Worm (Caenorhabditis elegans) whole organism, late embryonic: Measurements from ENCODE around the gene str-233.
"Not testable (repeated sequence)": the region's sequence is repeated elsewhere in the genome, so short reads cannot be mapped to it uniquely, and the experiment has no call there.

ENCODE experiments used
- C38D4.7 ChIP-seq: fragments of 200-800 bp; sonication (Bioruptor generic); optimal IDR thresholded peaks from 2 replicates; lab custom pipeline; 2018; ENCODE audit warnings: mild to moderate bottlenecking, missing genetic modification characterization, moderate library complexity, missing compliant biosample characterization
- F13H6.1 ChIP-seq: sonication (generic microtip); optimal IDR thresholded peaks from 2 replicates; lab custom pipeline; 2016; ENCODE audit warnings: missing genetic modification characterization, missing compliant biosample characterization
- K09A11.1 ChIP-seq: sonication (generic microtip); optimal IDR thresholded peaks from 2 replicates; lab custom pipeline; 2017; ENCODE audit warnings: antibody characterized with exemption, mild to moderate bottlenecking, missing genetic modification characterization, missing compliant biosample characterization; ENCODE audit not compliant: insufficient read depth
- ahr-1 ChIP-seq: sonication (generic microtip); optimal IDR thresholded peaks from 2 replicates; lab custom pipeline; 2016; ENCODE audit warnings: missing genetic modification characterization, missing compliant biosample characterization
- ama-1 ChIP-seq: fragments of 150-350 bp; optimal IDR thresholded peaks from 2 replicates; lab custom pipeline; 2014
- ceh-19 ChIP-seq: fragments of 200-800 bp; sonication (Bioruptor generic); optimal IDR thresholded peaks from 2 replicates; lab custom pipeline; 2018; ENCODE audit warnings: mild to moderate bottlenecking, missing genetic modification characterization, missing compliant biosample characterization
- ceh-2 ChIP-seq: sonication (generic microtip); optimal IDR thresholded peaks from 2 replicates; lab custom pipeline; 2016; ENCODE audit warnings: missing genotype, missing genetic modification characterization, missing compliant biosample characterization
- ceh-24 ChIP-seq: sonication (generic microtip); optimal IDR thresholded peaks from 2 replicates; lab custom pipeline; 2016; ENCODE audit warnings: mild to moderate bottlenecking, missing genetic modification characterization, missing compliant biosample characterization
- ceh-30 ChIP-seq: fragments of 150-350 bp; optimal IDR thresholded peaks from 2 replicates; lab custom pipeline; 2014; ENCODE audit warnings: missing biosample characterization, missing genetic modification characterization
- ceh-31 ChIP-seq: sonication (generic microtip); optimal IDR thresholded peaks from 2 replicates; lab custom pipeline; 2016; ENCODE audit warnings: missing genetic modification characterization, missing compliant biosample characterization
- che-1 ChIP-seq: sonication (generic microtip); optimal IDR thresholded peaks from 2 replicates; lab custom pipeline; 2016; ENCODE audit warnings: mild to moderate bottlenecking, missing genetic modification characterization, missing compliant biosample characterization
- dmd-4 ChIP-seq: sonication (generic microtip); optimal IDR thresholded peaks from 2 replicates; lab custom pipeline; 2016; ENCODE audit warnings: borderline replicate concordance, missing genetic modification characterization, missing compliant biosample characterization
- dve-1 ChIP-seq: sonication (generic microtip); optimal IDR thresholded peaks from 2 replicates; lab custom pipeline; 2017; ENCODE audit warnings: antibody characterized with exemption, mild to moderate bottlenecking, missing genetic modification characterization, missing compliant biosample characterization
- elt-4 ChIP-seq: sonication (generic microtip); optimal IDR thresholded peaks from 2 replicates; lab custom pipeline; 2016; ENCODE audit warnings: missing genetic modification characterization, missing compliant biosample characterization
- fax-1 ChIP-seq: sonication (generic microtip); optimal IDR thresholded peaks from 2 replicates; lab custom pipeline; 2016; ENCODE audit warnings: missing genotype, missing genetic modification characterization, missing compliant biosample characterization
- fkh-6 ChIP-seq: sonication (generic microtip); optimal IDR thresholded peaks from 2 replicates; lab custom pipeline; 2016; ENCODE audit warnings: missing genetic modification characterization, missing compliant biosample characterization
- gmeb-2 ChIP-seq: sonication (generic microtip); optimal IDR thresholded peaks from 2 replicates; lab custom pipeline; 2016; ENCODE audit warnings: missing genetic modification characterization, inconsistent platforms, missing compliant biosample characterization
- hlh-30 ChIP-seq: sonication (generic microtip); optimal IDR thresholded peaks from 2 replicates; lab custom pipeline; 2017; ENCODE audit warnings: antibody characterized with exemption, missing genetic modification characterization, missing compliant biosample characterization; ENCODE audit not compliant: insufficient read depth
- hlh-6 ChIP-seq: sonication (generic microtip); optimal IDR thresholded peaks from 2 replicates; lab custom pipeline; 2016; ENCODE audit warnings: missing genotype, missing genetic modification characterization, missing compliant biosample characterization
- lin-11 ChIP-seq: fragments of 200-800 bp; sonication (Bioruptor generic); optimal IDR thresholded peaks from 2 replicates; lab custom pipeline; 2018; ENCODE audit warnings: mild to moderate bottlenecking, missing genetic modification characterization, missing compliant biosample characterization
- madf-2 ChIP-seq: sonication (generic microtip); optimal IDR thresholded peaks from 2 replicates; lab custom pipeline; 2017; ENCODE audit warnings: missing genetic modification characterization, missing compliant biosample characterization
- mec-3 ChIP-seq: sonication (generic microtip); optimal IDR thresholded peaks from 2 replicates; lab custom pipeline; 2016; ENCODE audit warnings: borderline replicate concordance, missing genetic modification characterization, missing compliant biosample characterization
- odd-2 ChIP-seq: sonication (generic microtip); optimal IDR thresholded peaks from 2 replicates; lab custom pipeline; 2017; ENCODE audit warnings: antibody characterized with exemption, mild to moderate bottlenecking, missing genetic modification characterization, missing compliant biosample characterization
- pag-3 ChIP-seq: sonication (generic microtip); optimal IDR thresholded peaks from 2 replicates; lab custom pipeline; 2016; ENCODE audit warnings: missing compliant biosample characterization, missing genetic modification characterization, borderline replicate concordance
- pha-4 ChIP-seq: fragments of 150-350 bp; optimal IDR thresholded peaks from 2 replicates; lab custom pipeline; 2018; ENCODE audit warnings: missing biosample characterization, missing genetic modification reagents, missing genetic modification characterization
- pqm-1 ChIP-seq: sonication (generic microtip); optimal IDR thresholded peaks from 2 replicates; lab custom pipeline; 2016; ENCODE audit warnings: missing genetic modification characterization, missing compliant biosample characterization
- rnt-1 ChIP-seq: sonication (generic microtip); optimal IDR thresholded peaks from 2 replicates; lab custom pipeline; 2016; ENCODE audit warnings: missing genetic modification characterization, missing compliant biosample characterization
- sdc-2 ChIP-seq: sonication (generic microtip); optimal IDR thresholded peaks from 2 replicates; lab custom pipeline; 2016; ENCODE audit warnings: missing genotype, missing genetic modification characterization, missing compliant biosample characterization
- sox-2 ChIP-seq: fragments of 200-800 bp; sonication (Bioruptor generic); IDR thresholded peaks from 2 replicates; pipeline ENCODE4 v1.3.6; 2022; ENCODE audit warnings: missing genetic modification reagents, missing genetic modification characterization, missing compliant biosample characterization
- unc-55 ChIP-seq: sonication (generic microtip); optimal IDR thresholded peaks from 2 replicates; lab custom pipeline; 2017; ENCODE audit warnings: missing biosample characterization, missing genetic modification reagents, missing genetic modification characterization
- zip-5 ChIP-seq: sonication (generic microtip); optimal IDR thresholded peaks from 2 replicates; lab custom pipeline; 2016; ENCODE audit warnings: missing genetic modification characterization, missing compliant biosample characterization
- ztf-16 ChIP-seq: sonication (generic microtip); optimal IDR thresholded peaks from 2 replicates; lab custom pipeline; 2017; ENCODE audit warnings: missing genetic modification characterization, missing compliant biosample characterization

Gene str-233

DNA sequence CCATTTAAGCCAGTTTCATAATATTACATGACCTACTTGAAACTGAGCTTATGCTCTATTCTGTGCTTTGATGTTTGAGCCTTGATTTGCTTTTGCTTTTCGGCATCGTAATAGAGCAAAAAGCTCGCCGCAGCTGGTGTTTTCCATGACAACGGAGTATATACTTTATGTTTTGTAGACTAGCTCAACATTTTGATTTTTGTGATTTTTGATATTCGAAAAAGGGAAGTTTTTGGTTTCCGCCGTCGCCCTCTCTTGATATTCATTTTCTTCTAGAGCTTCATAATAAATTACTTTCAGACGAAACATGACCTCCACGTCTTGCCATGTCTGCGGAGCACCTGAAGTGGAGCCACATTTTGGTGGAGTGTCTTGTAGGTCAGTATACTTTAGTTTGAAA lies 7.2 kb downstream of the str-233 start, which contains the start of gene nhr-63:
Gene nhr-63 (plus strand): TSS at position 301 of the 400 bp plus-strand sequence.
- TF ChIP-seq pha-4 (tag; lab: Kevin White, UChicago) = no peak
- TF ChIP-seq fax-1 = no peak
- no peak for TF ChIP-seq pqm-1 (tag; lab: Kevin White, UChicago)
- TF ChIP-seq ceh-19 (GFP tag; lab: Kevin White, UChicago) = no peak
- TF ChIP-seq che-1 (tag; lab: Kevin White, UChicago) = no peak
- no peak for TF ChIP-seq ahr-1 (tag; lab: Kevin White, UChicago)
- no peak for TF ChIP-seq sdc-2 (tag; lab: Kevin White, UChicago)
- TF ChIP-seq hlh-6 = no peak
- no peak for TF ChIP-seq mec-3 (tag; lab: Kevin White, UChicago)
- no peak for TF ChIP-seq ceh-24 (tag; lab: Kevin White, UChicago)
- TF ChIP-seq ama-1 (lab: Kevin White, UChicago) = no peak
- TF ChIP-seq ceh-30 (tag; lab: Kevin White, UChicago) = no peak
- no peak for TF ChIP-seq elt-4 (tag; lab: Kevin White, UChicago)
- TF ChIP-seq lin-11 (tag; lab: Kevin White, UChicago) = no peak
- no peak for TF ChIP-seq ceh-2
- TF ChIP-seq madf-2 (tag; lab: Kevin White, UChicago) = no peak
- TF ChIP-seq ztf-16 = no peak
- TF ChIP-seq zip-5 (tag; lab: Kevin White, UChicago) = no peak
- no peak for TF ChIP-seq hlh-30 (tag; lab: Kevin White, UChicago)

DNA sequence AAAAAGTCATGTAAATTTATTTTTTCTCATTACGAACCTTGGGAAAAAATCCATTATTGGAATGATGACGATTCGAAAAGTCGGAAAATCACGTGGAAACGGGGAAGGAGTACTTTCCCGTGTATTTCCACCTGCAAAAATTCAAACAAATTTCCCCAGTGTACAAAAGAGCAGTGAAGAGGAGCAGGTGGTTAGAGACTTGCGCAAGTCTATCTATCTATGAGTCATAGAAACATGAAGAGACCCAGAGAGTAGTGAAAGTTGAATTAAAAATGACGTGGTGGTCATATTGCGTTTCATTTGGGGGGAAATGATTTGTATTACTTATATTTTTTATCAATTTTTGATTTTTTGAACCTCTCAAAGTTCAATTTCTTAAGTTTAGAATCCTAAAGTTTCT lies 9.0 kb downstream of the str-233 start, which contains the start of gene nhr-50:
Gene nhr-50 (minus strand): TSS at position 199 of the 400 bp plus-strand sequence.
- no peak for TF ChIP-seq ama-1 (lab: Kevin White, UChicago)
- TF ChIP-seq hlh-30 (tag; lab: Kevin White, UChicago) = peak; percentile 15

ce11 chrV:15996655-15997186 lies 12.7 kb downstream of the str-233 start, which contains the start of the genes C06C6.9 and C06C6.8:
Gene C06C6.9 (minus strand): TSS chrV:15996755.
Gene C06C6.8 (plus strand): TSS chrV:15997136.
- TF ChIP-seq C38D4.7 (GFP tag; lab: Kevin White, UChicago) = no peak
- no peak for TF ChIP-seq fkh-6 (tag; lab: Kevin White, UChicago)
- TF ChIP-seq F13H6.1 (tag; lab: Kevin White, UChicago) = no peak
- no peak for TF ChIP-seq gmeb-2 (tag; lab: Kevin White, UChicago)
- no peak for TF ChIP-seq ama-1 (lab: Kevin White, UChicago)
- TF ChIP-seq odd-2 (tag; lab: Kevin White, UChicago) = no peak
- no peak for TF ChIP-seq rnt-1 (tag; lab: Kevin White, UChicago)
- TF ChIP-seq ceh-31 (tag; lab: Kevin White, UChicago) = no peak

DNA sequence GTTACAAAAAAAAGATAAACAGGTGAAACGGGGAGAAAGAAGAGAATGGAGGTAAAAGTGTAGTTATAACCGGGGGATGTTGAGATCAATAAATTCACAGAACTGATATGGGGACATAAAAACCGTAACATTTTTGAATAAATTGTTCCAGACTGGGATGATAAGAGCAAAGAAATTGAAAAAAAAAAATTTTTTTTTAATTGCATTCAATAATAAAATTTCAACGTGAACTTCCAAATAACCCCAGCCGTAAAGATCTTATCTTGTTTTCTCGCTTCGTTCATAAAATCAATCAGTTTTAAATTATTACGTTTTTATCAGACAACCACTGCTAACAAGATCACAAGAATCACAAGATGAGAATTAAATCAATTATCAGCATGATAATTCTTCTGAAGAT lies 17.6 kb downstream of the str-233 start, which contains the start of gene C06C6.7:
Gene C06C6.7 (plus strand): TSS at position 301 of the 400 bp plus-strand sequence.
- not testable (repeated sequence) for TF ChIP-seq dve-1 (tag; lab: Kevin White, UChicago); unc-55 (GFP tag; lab: Kevin White, UChicago); K09A11.1 (tag; lab: Kevin White, UChicago)

ce11 chrV:15988074-15988473 lies 21.4 kb downstream of the str-233 start, which contains the start of gene F36G9.15:
Gene F36G9.15 (minus strand): TSS chrV:15988174.
- TF ChIP-seq dmd-4 (no peak), che-1 (tag; lab: Kevin White, UChicago) (no peak), sox-2 (GFP tag; lab: Robert Waterston, UW) (no peak), pag-3 (tag; lab: Kevin White, UChicago) (no peak), ceh-30 (tag; lab: Kevin White, UChicago) (no peak)
- TF ChIP-seq, all 69 proteins: peak for 0
